Fruit fly (Drosophila melanogaster): ENCODE measurements around the gene Trissin.

- no peak for TF ChIP-seq CG8478 (optimal IDR thresholded peaks at IDR 0.05)
- no peak for TF ChIP-seq pan (optimal IDR thresholded peaks at IDR 0.05)
Observed at dm6 chr3R:15457386-15458011, 27.7 kb downstream of the Trissin start.
